Fruit fly (Drosophila melanogaster) whole organism, embryonic: ENCODE results near the gene CG7289.
A peak's percentile ranks its signal among the peaks of the same experiment; 100 is the strongest.

Experiments used
- Abd-B ChIP-seq: fragments of 200-800 bp; sonication (Bioruptor generic); optimal IDR thresholded peaks from 2 replicates; lab custom pipeline; 2018; ENCODE audit warnings: missing biosample characterization, mild to moderate bottlenecking, missing genetic modification characterization, moderate library complexity
- C15 ChIP-seq: fragments of 200-800 bp; sonication (Bioruptor generic); IDR thresholded peaks from 3 replicates; pipeline ENCODE4 v1.3.6; 2022; ENCODE audit warnings: missing biosample characterization, missing genetic modification characterization
- CG10267 ChIP-seq: fragments of 200-800 bp; sonication (Bioruptor generic); optimal IDR thresholded peaks from 2 replicates; lab custom pipeline; 2018; ENCODE audit warnings: missing biosample characterization, mild to moderate bottlenecking, missing genetic modification characterization, moderate library complexity
- CG10543 ChIP-seq: fragments of 200-800 bp; sonication (Bioruptor generic); optimal IDR thresholded peaks from 3 replicates; lab custom pipeline; 2017; ENCODE audit warnings: missing biosample characterization, mild to moderate bottlenecking, missing genetic modification characterization, moderate library complexity
- CG11696 ChIP-seq: fragments of 200-800 bp; sonication (Bioruptor generic); IDR thresholded peaks from 2 replicates; pipeline ENCODE4 v1.3.6; 2022; ENCODE audit warnings: missing biosample characterization, missing genetic modification characterization
- CG12659 ChIP-seq: fragments of 200-800 bp; sonication (Bioruptor generic); optimal IDR thresholded peaks from 3 replicates; lab custom pipeline; 2017; ENCODE audit warnings: mild to moderate bottlenecking, missing biosample characterization, missing genetic modification reagents, missing genetic modification characterization
- CG13123 ChIP-seq: fragments of 200-800 bp; sonication (Bioruptor generic); optimal IDR thresholded peaks from 2 replicates; lab custom pipeline; 2016; ENCODE audit warnings: missing biosample characterization, missing genetic modification characterization
- CG13296 ChIP-seq: fragments of 200-800 bp; sonication (Bioruptor generic); optimal IDR thresholded peaks from 3 replicates; lab custom pipeline; 2018; ENCODE audit warnings: missing biosample characterization, mild to moderate bottlenecking, missing genetic modification characterization
- CG14965 ChIP-seq: fragments of 200-800 bp; sonication (Bioruptor generic); optimal IDR thresholded peaks from 2 replicates; lab custom pipeline; 2016; ENCODE audit warnings: missing biosample characterization, missing genetic modification characterization, borderline replicate concordance
- CG15011 ChIP-seq: fragments of 200-800 bp; sonication (Bioruptor generic); optimal IDR thresholded peaks from 3 replicates; lab custom pipeline; 2018; ENCODE audit warnings: missing biosample characterization, mild to moderate bottlenecking, missing genetic modification characterization
- CG16863 ChIP-seq: fragments of 200-800 bp; sonication (Bioruptor generic); optimal IDR thresholded peaks from 3 replicates; lab custom pipeline; 2016; ENCODE audit warnings: missing biosample characterization, missing genetic modification characterization
- CG17328 ChIP-seq: fragments of 200-800 bp; sonication (Bioruptor generic); IDR thresholded peaks from 2 replicates; pipeline ENCODE4 v1.3.6; 2022; ENCODE audit warnings: missing biosample characterization, missing genetic modification characterization
- CG17802 ChIP-seq: fragments of 200-800 bp; sonication (Bioruptor generic); optimal IDR thresholded peaks from 2 replicates; lab custom pipeline; 2018; ENCODE audit warnings: missing biosample characterization, mild to moderate bottlenecking, missing genetic modification characterization, moderate library complexity
- CG1832 ChIP-seq: fragments of 200-800 bp; sonication (Bioruptor generic); optimal IDR thresholded peaks from 2 replicates; lab custom pipeline; 2017; ENCODE audit warnings: missing biosample characterization, mild to moderate bottlenecking, missing genetic modification characterization, inconsistent platforms
- CG2678 ChIP-seq: fragments of 200-800 bp; sonication (Bioruptor generic); optimal IDR thresholded peaks from 3 replicates; lab custom pipeline; 2019; ENCODE audit warnings: missing biosample characterization, mild to moderate bottlenecking, missing genetic modification characterization, moderate library complexity
- CG30020 ChIP-seq: fragments of 200-800 bp; optimal IDR thresholded peaks from 2 replicates; lab custom pipeline; 2019; ENCODE audit warnings: missing biosample characterization, mild to moderate bottlenecking, missing genetic modification characterization, moderate library complexity
- CG30403 ChIP-seq: fragments of 200-800 bp; sonication (Bioruptor generic); optimal IDR thresholded peaks from 3 replicates; lab custom pipeline; 2016; ENCODE audit warnings: missing biosample characterization, missing genetic modification characterization
- CG3065 ChIP-seq: fragments of 200-800 bp; sonication (Bioruptor generic); optimal IDR thresholded peaks from 2 replicates; lab custom pipeline; 2016; ENCODE audit warnings: missing biosample characterization, missing genetic modification characterization
- CG31441 ChIP-seq: fragments of 200-800 bp; sonication (Bioruptor generic); IDR thresholded peaks from 2 replicates; pipeline ENCODE4 v1.3.6; 2022; ENCODE audit warnings: missing biosample characterization, missing genetic modification characterization
- CG3995 ChIP-seq: fragments of 200-800 bp; sonication (Bioruptor generic); optimal IDR thresholded peaks from 3 replicates; lab custom pipeline; 2016; ENCODE audit warnings: missing biosample characterization, missing genetic modification characterization
- CG43689 ChIP-seq: fragments of 200-800 bp; sonication (Bioruptor generic); IDR thresholded peaks from 2 replicates; pipeline ENCODE4 v1.3.6; 2022; ENCODE audit warnings: missing biosample characterization, missing genetic modification characterization
- CG8478 ChIP-seq: fragments of >200 bp; optimal IDR thresholded peaks from 2 replicates; lab custom pipeline; 2018
- Camta ChIP-seq: fragments of 200-800 bp; sonication (Bioruptor generic); optimal IDR thresholded peaks from 2 replicates; lab custom pipeline; 2016; ENCODE audit warnings: missing biosample characterization, missing genetic modification characterization
- Deaf1 ChIP-seq: fragments of 200-800 bp; optimal IDR thresholded peaks from 3 replicates; lab custom pipeline; 2019; ENCODE audit warnings: missing biosample characterization, mild to moderate bottlenecking, missing genetic modification characterization, moderate library complexity
- HLH3B ChIP-seq: fragments of 200-800 bp; sonication (Bioruptor generic); IDR thresholded peaks from 2 replicates; pipeline ENCODE4 v1.3.6; 2022; ENCODE audit warnings: missing biosample characterization, missing genetic modification characterization
- Hr3 ChIP-seq: fragments of 200-800 bp; sonication (Bioruptor generic); optimal IDR thresholded peaks from 3 replicates; lab custom pipeline; 2016; ENCODE audit warnings: missing biosample characterization, missing genetic modification characterization
- NFAT ChIP-seq: fragments of 200-800 bp; sonication (Bioruptor generic); IDR thresholded peaks from 2 replicates; pipeline ENCODE4 v1.3.6; 2022; ENCODE audit warnings: missing biosample characterization, missing genetic modification characterization
- NfI ChIP-seq: fragments of 200-800 bp; sonication (Bioruptor generic); optimal IDR thresholded peaks from 3 replicates; lab custom pipeline; 2018; ENCODE audit warnings: missing biosample characterization, mild to moderate bottlenecking, missing genetic modification characterization, moderate library complexity
- bcd ChIP-seq: fragments of 200-800 bp; sonication (Bioruptor generic); optimal IDR thresholded peaks from 2 replicates; lab custom pipeline; 2017; ENCODE audit warnings: missing biosample characterization, mild to moderate bottlenecking, missing genetic modification characterization
- bsh ChIP-seq, 2 experiments: fragments of 200-800 bp; sonication (Bioruptor generic); optimal IDR thresholded peaks; 2 replicates each; lab custom pipeline; 2017 to 2018; ENCODE audit warnings: mild to moderate bottlenecking in 2 of 2, missing biosample characterization in 2 of 2, missing genetic modification characterization in 2 of 2, moderate library complexity in 1 of 2
- da ChIP-seq: fragments of 200-800 bp; sonication (Bioruptor generic); optimal IDR thresholded peaks from 2 replicates; lab custom pipeline; 2016; ENCODE audit warnings: missing biosample characterization, missing genetic modification characterization
- fd64A ChIP-seq: fragments of 200-800 bp; sonication (Bioruptor generic); optimal IDR thresholded peaks from 3 replicates; lab custom pipeline; 2018; ENCODE audit warnings: missing biosample characterization, mild to moderate bottlenecking, missing genetic modification characterization
- gce ChIP-seq: fragments of 200-800 bp; sonication (Bioruptor generic); IDR thresholded peaks from 3 replicates; pipeline ENCODE4 v1.3.6; 2022; ENCODE audit warnings: missing biosample characterization, missing genetic modification characterization
- gem ChIP-seq: fragments of 200-800 bp; sonication (Bioruptor generic); optimal IDR thresholded peaks from 2 replicates; lab custom pipeline; 2019; ENCODE audit warnings: missing biosample characterization, mild to moderate bottlenecking, missing genetic modification characterization, moderate library complexity
- ind ChIP-seq: fragments of 200-800 bp; sonication (Bioruptor generic); optimal IDR thresholded peaks from 3 replicates; lab custom pipeline; 2016; ENCODE audit warnings: missing biosample characterization, missing genetic modification characterization
- inv ChIP-seq: fragments of 200-800 bp; sonication (Bioruptor generic); IDR thresholded peaks from 2 replicates; pipeline ENCODE4 v1.3.6; 2022; ENCODE audit warnings: missing biosample characterization, missing genetic modification characterization; ENCODE audit not compliant: partially characterized antibody
- kni ChIP-seq: fragments of 200-800 bp; sonication (Bioruptor generic); optimal IDR thresholded peaks from 3 replicates; lab custom pipeline; 2017; ENCODE audit warnings: mild to moderate bottlenecking, missing biosample characterization, missing genetic modification reagents, missing genetic modification characterization
- knrl ChIP-seq: fragments of 200-800 bp; sonication (Bioruptor generic); IDR thresholded peaks from 3 replicates; pipeline ENCODE4 v1.3.6; 2022; ENCODE audit warnings: missing biosample characterization, missing genetic modification characterization; ENCODE audit not compliant: partially characterized antibody
- lmd ChIP-seq: fragments of 200-800 bp; sonication (Bioruptor generic); IDR thresholded peaks from 2 replicates; pipeline ENCODE4 v1.3.6; 2022; ENCODE audit warnings: missing biosample characterization, missing genetic modification characterization
- nmo ChIP-seq: fragments of 200-800 bp; sonication (Bioruptor generic); optimal IDR thresholded peaks from 2 replicates; lab custom pipeline; 2018; ENCODE audit warnings: missing biosample characterization, mild to moderate bottlenecking, missing genetic modification characterization, moderate library complexity
- onecut ChIP-seq: fragments of 200-800 bp; sonication (Bioruptor generic); IDR thresholded peaks from 2 replicates; pipeline ENCODE4 v1.3.6; 2022; ENCODE audit warnings: missing biosample characterization, missing genetic modification characterization
- org-1 ChIP-seq: fragments of 200-800 bp; sonication (Bioruptor generic); optimal IDR thresholded peaks from 2 replicates; lab custom pipeline; 2017; ENCODE audit warnings: missing biosample characterization, missing genetic modification characterization
- p53 ChIP-seq: fragments of 200-800 bp; sonication (Bioruptor generic); optimal IDR thresholded peaks from 2 replicates; lab custom pipeline; 2016; ENCODE audit warnings: missing biosample characterization, missing genetic modification characterization
- pan ChIP-seq, 4 experiments: fragments of >200 bp in 3 of 4; fragments of 200-800 bp in 1 of 4; sonication (Bioruptor generic) in 1 of 4; optimal IDR thresholded peaks in 3 of 4; IDR thresholded peaks in 1 of 4; 2 replicates each; pipeline versions ENCODE4 v1.3.6 to Lab custom; 2017 to 2022; ENCODE audit warnings: missing biosample characterization in 2 of 4, missing genetic modification characterization in 2 of 4, mixed read lengths in 1 of 4
- rib ChIP-seq: fragments of 200-800 bp; sonication (Bioruptor generic); IDR thresholded peaks from 2 replicates; pipeline ENCODE4 v1.3.6; 2022; ENCODE audit warnings: missing biosample characterization, missing genetic modification characterization
- scrt ChIP-seq: fragments of 200-800 bp; sonication (Bioruptor generic); optimal IDR thresholded peaks from 2 replicates; lab custom pipeline; 2018; ENCODE audit warnings: missing biosample characterization, mild to moderate bottlenecking, missing genetic modification characterization, moderate library complexity
- sqz ChIP-seq: fragments of 200-800 bp; sonication (Bioruptor generic); optimal IDR thresholded peaks from 3 replicates; lab custom pipeline; 2018; ENCODE audit warnings: missing biosample characterization, mild to moderate bottlenecking, missing genetic modification characterization
- z ChIP-seq: fragments of 200-800 bp; sonication (Bioruptor generic); IDR thresholded peaks from 3 replicates; pipeline ENCODE4 v1.3.6; 2022; ENCODE audit warnings: missing biosample characterization, missing genetic modification characterization
- zfh1 ChIP-seq: fragments of 200-800 bp; sonication (Bioruptor generic); IDR thresholded peaks from 3 replicates; pipeline ENCODE4 v1.3.6; 2022; ENCODE audit warnings: missing biosample characterization, missing genetic modification characterization

Gene CG7289

dm6 chr2L:2010335-2011061 lies 28.5 kb downstream of the CG7289 start (continued):
- TF ChIP-seq CG17802 (tag; lab: Kevin White, UChicago) (no peak), knrl (GFP tag; lab: Robert Waterston, UW) (peak; percentile 55), CG15011 (GFP tag; lab: Kevin White, UChicago) (no peak), CG10267 (tag; lab: Kevin White, UChicago) (peak; percentile 2), CG11696 (GFP tag; lab: Robert Waterston, UW) (no peak), sqz (peak; percentile 32), inv (GFP tag; lab: Robert Waterston, UW) (peak; percentile 38; the same call in 1 of the 2 replicates), CG1832 (no peak), CG31441 (peak; percentile 33; the same call in 1 of the 2 replicates), CG43689 (GFP tag; lab: Robert Waterston, UW) (no peak), kni (no peak), CG2678 (tag; lab: Kevin White, UChicago) (peak; percentile 16), CG3065 (GFP tag; lab: Kevin White, UChicago) (no peak)

dm6 chr2L:2011430-2011829 lies 29.4 kb downstream of the CG7289 start:
- TF ChIP-seq fd64A (no peak), p53 (no peak), pan (optimal IDR thresholded peaks at IDR 0.05; lab: Kevin White, UChicago) (no peak), pan (GFP tag; optimal IDR thresholded peaks at IDR 0.05 in 1 of 2, IDR thresholded peaks at IDR 0.05 in 1 of 2) (no peak), CG12659 (GFP tag; lab: Kevin White, UChicago) (no peak), HLH3B (GFP tag; lab: Robert Waterston, UW) (no peak), zfh1 (GFP tag; lab: Robert Waterston, UW) (no peak), CG14965 (GFP tag; lab: Kevin White, UChicago) (no peak), Camta (GFP tag; lab: Kevin White, UChicago) (no peak), rib (GFP tag; lab: Robert Waterston, UW) (no peak), scrt (GFP tag; lab: Kevin White, UChicago) (peak; percentile 62), org-1 (GFP tag; lab: Kevin White, UChicago) (no peak), CG13296 (GFP tag; lab: Kevin White, UChicago) (no peak), Hr3 (GFP tag; lab: Kevin White, UChicago) (no peak), z (GFP tag; lab: Robert Waterston, UW) (no peak), CG30403 (GFP tag; lab: Kevin White, UChicago) (no peak), bcd (GFP tag; lab: Kevin White, UChicago) (no peak), gem (no peak), C15 (GFP tag; lab: Robert Waterston, UW) (no peak), ind (GFP tag; lab: Kevin White, UChicago) (no peak), CG16863 (GFP tag; lab: Kevin White, UChicago) (no peak), CG30020 (tag; lab: Kevin White, UChicago) (no peak), CG10543 (GFP tag; lab: Kevin White, UChicago) (no peak), CG8478 (lab: Kevin White, UChicago) (no peak), CG13123 (no peak), da (GFP tag; lab: Kevin White, UChicago) (no peak), lmd (GFP tag; lab: Robert Waterston, UW) (no peak), CG3065 (GFP tag; lab: Kevin White, UChicago) (no peak), Deaf1 (tag; lab: Kevin White, UChicago) (peak; percentile 94), Abd-B (GFP tag; lab: Kevin White, UChicago) (no peak), gce (GFP tag; lab: Robert Waterston, UW) (no peak), CG17328 (GFP tag; lab: Robert Waterston, UW) (0 out of 2 replicates have a peak, but pooled peaks have one; percentile 11), NfI (GFP tag; lab: Kevin White, UChicago) (no peak), onecut (peak; percentile 18; the same call in 1 of the 2 replicates), NFAT (0 out of 2 replicates have a peak, but pooled peaks have one; percentile 14), CG3995 (no peak), bsh (GFP tag; optimal IDR thresholded peaks at IDR 0.05; lab: Kevin White, UChicago) (no peak), nmo (no peak)
